Fruit fly (Drosophila melanogaster) whole organism, embryonic: ENCODE data around the gene P5CDh2.

ENCODE experiments used
- ATbp ChIP-seq: fragments of 200-800 bp; sonication (Bioruptor generic); optimal IDR thresholded peaks from 2 replicates; lab custom pipeline; 2017; ENCODE audit warnings: missing biosample characterization, mild to moderate bottlenecking, missing genetic modification characterization, missing genetic modification reagents
- Adf1 ChIP-seq: fragments of 200-800 bp; sonication (Bioruptor generic); IDR thresholded peaks from 2 replicates; pipeline ENCODE4 v1.3.6; 2022; ENCODE audit warnings: missing biosample characterization, missing genetic modification characterization
- Awh ChIP-seq: fragments of 200-800 bp; sonication (Bioruptor generic); IDR thresholded peaks from 2 replicates; pipeline ENCODE4, ENCODE4 v1.3.6; 2022; ENCODE audit warnings: missing biosample characterization, missing genetic modification characterization
- Bgb ChIP-seq: fragments of 200-800 bp; sonication (Bioruptor generic); IDR thresholded peaks from 2 replicates; pipeline ENCODE4 v1.3.6; 2022; ENCODE audit warnings: missing biosample characterization, missing genetic modification characterization; ENCODE audit not compliant: partially characterized antibody
- C15 ChIP-seq: fragments of 200-800 bp; sonication (Bioruptor generic); IDR thresholded peaks from 3 replicates; pipeline ENCODE4 v1.3.6; 2022; ENCODE audit warnings: missing biosample characterization, missing genetic modification characterization
- CG10147 ChIP-seq: fragments of 200-800 bp; sonication (Bioruptor generic); optimal IDR thresholded peaks from 2 replicates; lab custom pipeline; 2019; ENCODE audit warnings: missing biosample characterization, mild to moderate bottlenecking, missing genetic modification characterization, moderate library complexity
- CG10431 ChIP-seq: fragments of 200-800 bp; sonication (Bioruptor generic); optimal IDR thresholded peaks from 3 replicates; lab custom pipeline; 2018; ENCODE audit warnings: missing biosample characterization, mild to moderate bottlenecking, missing genetic modification characterization
- CG10979 ChIP-seq: fragments of 200-800 bp; sonication (Bioruptor generic); optimal IDR thresholded peaks from 2 replicates; lab custom pipeline; 2018; ENCODE audit warnings: missing biosample characterization, mild to moderate bottlenecking, missing genetic modification characterization, moderate library complexity
- CG11695 ChIP-seq: fragments of 200-800 bp; sonication (Bioruptor generic); IDR thresholded peaks from 3 replicates; pipeline ENCODE4 v1.3.6; 2022; ENCODE audit warnings: missing biosample characterization, missing genetic modification characterization
- CG15514 ChIP-seq: fragments of 200-800 bp; sonication (Bioruptor generic); optimal IDR thresholded peaks from 3 replicates; lab custom pipeline; 2017; ENCODE audit warnings: missing biosample characterization, missing genetic modification characterization, mild to moderate bottlenecking, moderate library complexity, missing genetic modification reagents
- CG1603 ChIP-seq: fragments of 200-800 bp; sonication (Bioruptor generic); optimal IDR thresholded peaks from 2 replicates; lab custom pipeline; 2019; ENCODE audit warnings: missing biosample characterization, mild to moderate bottlenecking, missing genetic modification characterization, moderate library complexity
- CG2678 ChIP-seq: fragments of 200-800 bp; sonication (Bioruptor generic); optimal IDR thresholded peaks from 3 replicates; lab custom pipeline; 2019; ENCODE audit warnings: missing biosample characterization, mild to moderate bottlenecking, missing genetic modification characterization, moderate library complexity
- CG32772 ChIP-seq: fragments of 200-800 bp; sonication (Bioruptor generic); IDR thresholded peaks from 2 replicates; pipeline ENCODE4 v1.3.6; 2022; ENCODE audit warnings: missing biosample characterization, missing genetic modification characterization
- CG3281 ChIP-seq: fragments of 200-800 bp; sonication (Bioruptor generic); optimal IDR thresholded peaks from 3 replicates; lab custom pipeline; 2017; ENCODE audit warnings: missing biosample characterization, mild to moderate bottlenecking, missing genetic modification characterization
- CG34422 ChIP-seq: fragments of 200-800 bp; sonication (Bioruptor generic); IDR thresholded peaks from 3 replicates; pipeline ENCODE4 v1.3.6; 2022; ENCODE audit warnings: missing biosample characterization, missing genetic modification characterization
- CG7786 ChIP-seq: fragments of 200-800 bp; sonication (Bioruptor generic); optimal IDR thresholded peaks from 2 replicates; lab custom pipeline; 2016; ENCODE audit warnings: missing biosample characterization, missing genetic modification characterization
- Chrac-16 ChIP-seq: fragments of 200-800 bp; sonication (Bioruptor generic); optimal IDR thresholded peaks from 3 replicates; lab custom pipeline; 2016; ENCODE audit warnings: missing biosample characterization, missing genetic modification characterization
- Deaf1 ChIP-seq: fragments of 200-800 bp; optimal IDR thresholded peaks from 3 replicates; lab custom pipeline; 2019; ENCODE audit warnings: missing biosample characterization, mild to moderate bottlenecking, missing genetic modification characterization, moderate library complexity
- Dek ChIP-seq: fragments of 200-800 bp; sonication (Bioruptor generic); optimal IDR thresholded peaks from 3 replicates; lab custom pipeline; 2019; ENCODE audit warnings: missing biosample characterization, mild to moderate bottlenecking, missing genetic modification characterization, moderate library complexity
- Med ChIP-seq: fragments of 200-800 bp; sonication (Bioruptor generic); peaks from one replicate; lab custom pipeline; 2016; ENCODE audit warnings: missing biosample characterization, missing genetic modification characterization, mild to moderate bottlenecking, inconsistent platforms, moderate library complexity
- Pdp1 ChIP-seq, 2 experiments: fragments of 200-800 bp; sonication (Bioruptor generic); optimal IDR thresholded peaks; 3 replicates each; lab custom pipeline; 2016; ENCODE audit warnings: missing biosample characterization in 2 of 2, missing genetic modification characterization in 2 of 2, mild to moderate bottlenecking in 1 of 2, moderate library complexity in 1 of 2
- Sox100B ChIP-seq: fragments of 200-800 bp; sonication (Bioruptor generic); optimal IDR thresholded peaks from 3 replicates; lab custom pipeline; 2018; ENCODE audit warnings: missing biosample characterization, mild to moderate bottlenecking, missing genetic modification characterization
- Trl ChIP-seq, 3 experiments: fragments of >200 bp in 2 of 3; fragments of 200-800 bp in 1 of 3; sonication (Bioruptor generic) in 1 of 3; optimal IDR thresholded peaks; 2 replicates in 1 of 3; 3 replicates in 2 of 3; lab custom pipeline; 2016 to 2017; ENCODE audit warnings: missing biosample characterization in 1 of 3, missing genetic modification characterization in 1 of 3
- abd-A ChIP-seq: fragments of 200-800 bp; sonication (Bioruptor generic); optimal IDR thresholded peaks from 3 replicates; lab custom pipeline; 2019; ENCODE audit warnings: missing biosample characterization, mild to moderate bottlenecking, missing genetic modification characterization, moderate library complexity
- al ChIP-seq: fragments of 200-800 bp; sonication (Bioruptor generic); IDR thresholded peaks from 2 replicates; pipeline ENCODE4 v1.3.6; 2022; ENCODE audit warnings: missing biosample characterization, missing genetic modification characterization
- ash1 ChIP-seq: fragments of 200-800 bp; sonication (Bioruptor generic); optimal IDR thresholded peaks from 2 replicates; lab custom pipeline; 2018; ENCODE audit warnings: missing biosample characterization, mild to moderate bottlenecking, missing genetic modification characterization
- chinmo ChIP-seq: fragments of 200-800 bp; sonication (Bioruptor generic); IDR thresholded peaks from 4 replicates; pipeline ENCODE4 v1.3.6; 2022; ENCODE audit warnings: missing biosample characterization, missing genetic modification characterization; ENCODE audit not compliant: partially characterized antibody
- ci ChIP-seq: fragments of 200-800 bp; sonication (Bioruptor generic); IDR thresholded peaks from 3 replicates; pipeline ENCODE4 v1.3.6; 2022; ENCODE audit warnings: missing biosample characterization, missing genetic modification characterization
- corto ChIP-seq: fragments of 200-800 bp; sonication (Bioruptor generic); optimal IDR thresholded peaks from 2 replicates; lab custom pipeline; 2016; ENCODE audit warnings: missing biosample characterization, mild to moderate bottlenecking, missing genetic modification characterization, moderate library complexity
- cwo ChIP-seq: fragments of 200-800 bp; sonication (Bioruptor generic); optimal IDR thresholded peaks from 3 replicates; lab custom pipeline; 2017; ENCODE audit warnings: missing biosample characterization, missing genetic modification characterization, mild to moderate bottlenecking, moderate library complexity, missing genetic modification reagents
- exex ChIP-seq: fragments of 200-800 bp; sonication (Bioruptor generic); optimal IDR thresholded peaks from 4 replicates; lab custom pipeline; 2018; ENCODE audit warnings: missing biosample characterization, mild to moderate bottlenecking, missing genetic modification characterization, moderate library complexity
- gem ChIP-seq: fragments of 200-800 bp; sonication (Bioruptor generic); optimal IDR thresholded peaks from 2 replicates; lab custom pipeline; 2019; ENCODE audit warnings: missing biosample characterization, mild to moderate bottlenecking, missing genetic modification characterization, moderate library complexity
- hbn ChIP-seq: fragments of 200-800 bp; sonication (Bioruptor generic); IDR thresholded peaks from 2 replicates; pipeline ENCODE4 v1.3.6; 2022; ENCODE audit warnings: missing biosample characterization, missing genetic modification characterization; ENCODE audit not compliant: partially characterized antibody
- hth ChIP-seq: fragments of >200 bp; optimal IDR thresholded peaks from 2 replicates; lab custom pipeline; 2017; ENCODE audit warnings: inconsistent platforms
- insv ChIP-seq, 2 experiments: fragments of 200-800 bp; sonication (Bioruptor generic); optimal IDR thresholded peaks; 3 replicates each; lab custom pipeline; 2016 to 2018; ENCODE audit warnings: missing biosample characterization in 2 of 2, missing genetic modification characterization in 2 of 2
- pan ChIP-seq, 4 experiments: fragments of >200 bp in 3 of 4; fragments of 200-800 bp in 1 of 4; sonication (Bioruptor generic) in 1 of 4; optimal IDR thresholded peaks in 3 of 4; IDR thresholded peaks in 1 of 4; 2 replicates each; pipeline versions ENCODE4 v1.3.6 to Lab custom; 2017 to 2022; ENCODE audit warnings: missing biosample characterization in 2 of 4, missing genetic modification characterization in 2 of 4, mixed read lengths in 1 of 4
- psq ChIP-seq: fragments of 200-800 bp; sonication (Bioruptor generic); optimal IDR thresholded peaks from 2 replicates; lab custom pipeline; 2017; ENCODE audit warnings: missing biosample characterization, missing genetic modification characterization
- row ChIP-seq: fragments of 200-800 bp; sonication (Bioruptor generic); IDR thresholded peaks from 3 replicates; pipeline ENCODE4 v1.3.6; 2022; ENCODE audit warnings: missing biosample characterization, missing genetic modification characterization
- run ChIP-seq: fragments of 200-800 bp; sonication (Bioruptor generic); optimal IDR thresholded peaks from 3 replicates; lab custom pipeline; 2018; ENCODE audit warnings: missing biosample characterization, mild to moderate bottlenecking, missing genetic modification characterization
- sd ChIP-seq: fragments of 200-800 bp; sonication (Bioruptor generic); optimal IDR thresholded peaks from 3 replicates; lab custom pipeline; 2018; ENCODE audit warnings: missing biosample characterization, mild to moderate bottlenecking, missing genetic modification characterization, moderate library complexity
- sens-2 ChIP-seq: fragments of 200-800 bp; sonication (Bioruptor generic); IDR thresholded peaks from 2 replicates; pipeline ENCODE4 v1.3.6; 2022; ENCODE audit warnings: missing biosample characterization, missing genetic modification characterization
- so ChIP-seq: fragments of 200-800 bp; sonication (Bioruptor generic); IDR thresholded peaks from 3 replicates; pipeline ENCODE4 v1.3.6; 2022; ENCODE audit warnings: missing biosample characterization, missing genetic modification characterization
- sr ChIP-seq: fragments of 200-800 bp; sonication (Bioruptor generic); IDR thresholded peaks from 3 replicates; pipeline ENCODE4 v1.3.6; 2022; ENCODE audit warnings: missing biosample characterization, missing genetic modification characterization
- zen2 ChIP-seq: fragments of 200-800 bp; sonication (Bioruptor generic); IDR thresholded peaks from 3 replicates; pipeline ENCODE4 v1.3.6; 2022; ENCODE audit warnings: missing biosample characterization, missing genetic modification characterization; ENCODE audit not compliant: partially characterized antibody
- zf30C ChIP-seq: fragments of 200-800 bp; sonication (Bioruptor generic); optimal IDR thresholded peaks from 3 replicates; lab custom pipeline; 2018; ENCODE audit warnings: missing biosample characterization, mild to moderate bottlenecking, missing genetic modification characterization

P5CDh2 gene

dm6 chr3R:21853618-21854573, 23.8 kb upstream of the P5CDh2 start (continued):
- TF ChIP-seq ci (peak; percentile 45; the same call in 2 of the 3 replicates), psq (GFP tag; lab: Kevin White, UChicago) (peak; percentile 70), abd-A (peak; percentile 88), Trl (optimal IDR thresholded peaks at IDR 0.05; lab: Kevin White, UChicago) (peak; percentile 95 to 98), Trl (GFP tag; optimal IDR thresholded peaks at IDR 0.05; lab: Kevin White, UChicago) (peak; percentile 63), al (GFP tag; lab: Robert Waterston, UW) (0 out of 2 replicates have a peak, but pooled peaks have one; percentile 12), Bgb (GFP tag; lab: Robert Waterston, UW) (peak; percentile 28; the same call in 1 of the 2 replicates), hth (no peak), sens-2 (0 out of 2 replicates have a peak, but pooled peaks have one; percentile 56), pan (optimal IDR thresholded peaks at IDR 0.05; lab: Kevin White, UChicago) (no peak), pan (GFP tag; optimal IDR thresholded peaks at IDR 0.05 in 1 of 2, IDR thresholded peaks at IDR 0.05 in 1 of 2) (peak in 1 of 2 experiments; percentile 23), CG34422 (GFP tag; lab: Robert Waterston, UW) (peak; percentile 46; the same call in 1 of the 3 replicates), so (peak; percentile 13; the same call in 1 of the 3 replicates), row (GFP tag; lab: Robert Waterston, UW) (0 out of 3 replicates have a peak, but pooled peaks have one; percentile 6), run (tag; lab: Kevin White, UChicago) (peak; percentile 8), zen2 (GFP tag; lab: Robert Waterston, UW) (peak; percentile 73; the same call in 1 of the 3 replicates), chinmo (GFP tag; lab: Robert Waterston, UW) (peak; percentile 94), CG32772 (GFP tag; lab: Robert Waterston, UW) (peak; percentile 61), ATbp (GFP tag; lab: Kevin White, UChicago) (peak; percentile 50), hbn (GFP tag; lab: Robert Waterston, UW) (peak; percentile 28; the same call in 1 of the 2 replicates), Adf1 (peak; percentile 45; the same call in 1 of the 2 replicates), sd (tag; lab: Kevin White, UChicago) (peak; percentile 63), Sox100B (GFP tag; lab: Kevin White, UChicago) (peak; percentile 5), sr (no peak), CG15514 (no peak), Pdp1 (GFP tag; optimal IDR thresholded peaks at IDR 0.05; lab: Kevin White, UChicago) (peak in 1 of 2 experiments; percentile 89), Chrac-16 (GFP tag; lab: Kevin White, UChicago) (peak; percentile 1), insv (GFP tag; optimal IDR thresholded peaks at IDR 0.05; lab: Kevin White, UChicago) (peak in 1 of 2 experiments; percentile 60), Awh (GFP tag; lab: Robert Waterston, UW) (0 out of 2 replicates have a peak, but pooled peaks have one; percentile 30), C15 (GFP tag; lab: Robert Waterston, UW) (no peak), CG1603 (tag; lab: Kevin White, UChicago) (peak; percentile 0), ash1 (GFP tag; lab: Kevin White, UChicago) (peak; percentile 11), CG10979 (tag; lab: Kevin White, UChicago) (no peak), zf30C (GFP tag; lab: Kevin White, UChicago) (peak; percentile 67), CG3281 (GFP tag; lab: Kevin White, UChicago) (peak; percentile 17), Dek (tag; lab: Kevin White, UChicago) (no peak), exex (peak; percentile 54), CG10431 (GFP tag; lab: Kevin White, UChicago) (peak; percentile 51), gem (tag; lab: Kevin White, UChicago) (peak; percentile 7), Deaf1 (peak; percentile 55), CG10147 (no peak), CG11695 (GFP tag; lab: Robert Waterston, UW) (0 out of 3 replicates have a peak, but pooled peaks have one; percentile 7), cwo (GFP tag; lab: Kevin White, UChicago) (peak; percentile 7), corto (peak; percentile 78), CG2678 (tag; lab: Kevin White, UChicago) (peak; percentile 6), Med (peak; percentile 68), CG7786 (GFP tag; lab: Kevin White, UChicago) (no peak)
